Fruit fly (Drosophila melanogaster): Measurements from ENCODE around the gene Lcp65Ae.
A peak's percentile ranks its signal among the peaks of the same experiment; 100 is the strongest.

The Lcp65Ae gene

DNA sequence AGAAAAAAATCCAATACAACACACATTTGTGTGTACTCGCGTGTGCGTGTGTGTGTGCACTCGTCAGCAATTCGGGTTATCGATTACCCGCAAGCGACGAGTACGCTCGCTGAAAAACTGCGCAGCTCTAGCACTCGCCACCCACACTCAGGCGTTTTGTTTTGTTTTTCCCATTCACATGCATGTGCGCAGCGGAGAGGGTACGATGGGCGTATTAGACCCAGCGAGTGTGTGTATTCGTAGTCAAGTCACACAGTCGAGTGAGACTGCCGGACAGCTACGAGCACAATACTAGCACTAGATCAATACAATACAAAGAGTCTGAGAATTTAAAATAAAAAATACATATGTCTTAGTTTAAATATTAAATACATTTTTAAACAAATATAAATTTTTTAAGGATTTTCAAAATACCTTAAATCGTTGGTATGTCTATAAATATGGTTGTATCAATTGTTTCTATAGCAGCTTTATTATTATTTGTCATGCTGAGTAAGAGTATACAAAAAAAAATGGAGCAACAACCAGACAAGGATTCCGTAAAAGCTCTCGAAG is 47.0 kb upstream of the Lcp65Ae start, which contains the start of the genes D19B and CG43293 (continued):
- TF ChIP-seq CG10631 (GFP tag; optimal IDR thresholded peaks at IDR 0.05): peak; percentile 88
- peak; percentile 92 for TF ChIP-seq svp (GFP tag)
- TF ChIP-seq Ets96B (tag; optimal IDR thresholded peaks at IDR 0.05): peak; percentile 83
- TF ChIP-seq achi (GFP tag; optimal IDR thresholded peaks at IDR 0.05): peak; percentile 90
- TF ChIP-seq dsx (GFP tag; optimal IDR thresholded peaks at IDR 0.05; ENCODE audit: poor library complexity, severe bottlenecking): peak; percentile 77
- TF ChIP-seq cyc (GFP tag; optimal IDR thresholded peaks at IDR 0.05): peak; percentile 84
- peak; percentile 90 for TF ChIP-seq acj6 (GFP tag; optimal IDR thresholded peaks at IDR 0.05)
- TF ChIP-seq CG6276 (GFP tag; optimal IDR thresholded peaks at IDR 0.05): peak; percentile 36
- peak; percentile 83 for TF ChIP-seq lz (GFP tag; optimal IDR thresholded peaks at IDR 0.05)
- peak; percentile 85 for TF ChIP-seq CG6792 (GFP tag; optimal IDR thresholded peaks at IDR 0.05)
- peak; percentile 81 for TF ChIP-seq CG3032 (tag; optimal IDR thresholded peaks at IDR 0.05)
- peak; percentile 88 for TF ChIP-seq Sox102F (GFP tag; optimal IDR thresholded peaks at IDR 0.05)
- TF ChIP-seq eg (GFP tag; IDR thresholded peaks at IDR 0.05): peak; percentile 92

DNA sequence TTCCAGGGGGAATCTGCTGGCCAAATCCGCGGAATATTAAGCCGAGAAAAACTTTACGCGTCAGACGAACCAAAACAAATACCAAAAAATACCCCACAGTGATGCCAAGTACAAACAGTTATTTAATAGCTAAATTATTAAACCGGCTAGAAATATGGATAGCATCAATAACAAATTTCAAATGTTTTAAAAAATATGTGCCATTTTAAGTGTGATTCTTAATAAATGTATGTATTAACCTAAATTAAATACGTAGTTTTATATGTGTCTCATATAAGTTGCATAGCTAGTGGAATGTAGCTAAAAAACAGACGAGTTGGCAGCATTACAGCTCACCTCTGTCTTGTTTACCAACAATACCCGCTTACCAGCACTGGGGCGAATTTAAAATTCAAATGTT is 43.9 kb upstream of the Lcp65Ae start, which contains the start of gene CG10274:
Gene CG10274 (minus strand): TSS at position 54 of the 400 bp plus-strand sequence.
- TF ChIP-seq CG34406 (GFP tag; optimal IDR thresholded peaks at IDR 0.05) (no peak), CG8319 (GFP tag; optimal IDR thresholded peaks at IDR 0.05) (peak; percentile 52), esn (GFP tag; optimal IDR thresholded peaks at IDR 0.05) (peak; percentile 79), Hr39 (GFP tag; optimal IDR thresholded peaks at IDR 0.05) (peak; percentile 82), Sox15 (GFP tag; optimal IDR thresholded peaks at IDR 0.05) (peak; percentile 74), CG10631 (GFP tag; optimal IDR thresholded peaks at IDR 0.05) (no peak), net (GFP tag; optimal IDR thresholded peaks at IDR 0.05) (no peak), Gug (GFP tag; IDR thresholded peaks at IDR 0.05) (peak; percentile 43; the same call in 1 of the 2 replicates), salr (GFP tag; optimal IDR thresholded peaks at IDR 0.05) (peak in 1 of 2 experiments; percentile 22), ss (GFP tag; optimal IDR thresholded peaks at IDR 0.05) (no peak), Hr4 (GFP tag; optimal IDR thresholded peaks at IDR 0.05) (no peak), Ets96B (tag; optimal IDR thresholded peaks at IDR 0.05) (peak; percentile 64), eg (GFP tag; IDR thresholded peaks at IDR 0.05) (peak; percentile 36; the same call in 1 of the 3 replicates), fkh (GFP tag; optimal IDR thresholded peaks at IDR 0.05) (peak; percentile 98), fd59A (GFP tag; optimal IDR thresholded peaks at IDR 0.05) (peak; percentile 34), CG11902 (GFP tag; optimal IDR thresholded peaks at IDR 0.05) (peak; percentile 63), CG9139 (GFP tag; optimal IDR thresholded peaks at IDR 0.05) (no peak), CG6854 (GFP tag; optimal IDR thresholded peaks at IDR 0.05) (no peak), CG3032 (tag; optimal IDR thresholded peaks at IDR 0.05) (peak; percentile 78), cyc (GFP tag; optimal IDR thresholded peaks at IDR 0.05) (peak; percentile 71), CG31627 (GFP tag; optimal IDR thresholded peaks at IDR 0.05) (peak; percentile 82), CG6163 (GFP tag; IDR thresholded peaks at IDR 0.05) (peak; percentile 42; the same call in 2 of the 3 replicates), CG1621 (tag; optimal IDR thresholded peaks at IDR 0.05) (peak; percentile 33), CG15336 (GFP tag; IDR thresholded peaks at IDR 0.05) (no peak), CG6792 (GFP tag; optimal IDR thresholded peaks at IDR 0.05) (peak; percentile 46), lz (GFP tag; optimal IDR thresholded peaks at IDR 0.05) (peak; percentile 77), Ets21C (GFP tag; optimal IDR thresholded peaks at IDR 0.05) (no peak)

DNA sequence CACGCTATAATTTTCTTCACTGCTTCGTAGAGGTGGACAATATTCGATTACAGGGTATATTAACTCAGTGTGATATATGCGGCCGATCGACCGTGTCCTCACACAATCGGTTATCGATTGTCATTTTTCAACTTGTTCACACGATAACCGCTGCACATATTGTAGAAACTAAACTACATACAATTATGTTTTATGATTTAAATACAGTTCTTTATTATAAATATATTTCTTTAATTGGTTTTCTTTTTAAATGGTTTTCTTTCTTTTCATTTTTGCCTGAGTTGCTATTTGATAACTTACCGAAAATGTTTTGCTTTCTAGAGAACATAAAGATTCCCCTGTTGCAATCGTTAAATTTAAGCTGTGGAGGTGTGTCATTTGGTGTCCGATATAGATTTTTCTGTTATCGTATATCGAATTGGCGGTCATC is 35.9 kb upstream of the Lcp65Ae start, which contains the start of the genes fmt and CG7376:
Gene fmt (minus strand): TSS at position 55 of the 430 bp plus-strand sequence.
Gene CG7376 (plus strand): TSS at position 423 of the 430 bp plus-strand sequence.
- TF ChIP-seq CG16779 (tag; optimal IDR thresholded peaks at IDR 0.05) (no peak), eg (GFP tag; IDR thresholded peaks at IDR 0.05) (no peak), CG3032 (tag; optimal IDR thresholded peaks at IDR 0.05) (peak; percentile 57), CG10631 (GFP tag; optimal IDR thresholded peaks at IDR 0.05) (no peak), Gug (GFP tag; IDR thresholded peaks at IDR 0.05) (peak; percentile 14; the same call in 1 of the 2 replicates), Sox15 (GFP tag; optimal IDR thresholded peaks at IDR 0.05) (peak; percentile 18), OdsH (GFP tag; optimal IDR thresholded peaks at IDR 0.05) (no peak), achi (GFP tag; optimal IDR thresholded peaks at IDR 0.05) (no peak), CG32006 (GFP tag; optimal IDR thresholded peaks at IDR 0.05) (no peak), CG6163 (GFP tag; IDR thresholded peaks at IDR 0.05) (no peak), esn (GFP tag; optimal IDR thresholded peaks at IDR 0.05) (peak; percentile 53), CG6808 (GFP tag; optimal IDR thresholded peaks at IDR 0.05) (no peak)
